Fruit fly (Drosophila melanogaster): Measurements from ENCODE around the gene FMRFaR.
A peak's percentile ranks its signal among the peaks of the same experiment; 100 is the strongest.

Gene FMRFaR

DNA sequence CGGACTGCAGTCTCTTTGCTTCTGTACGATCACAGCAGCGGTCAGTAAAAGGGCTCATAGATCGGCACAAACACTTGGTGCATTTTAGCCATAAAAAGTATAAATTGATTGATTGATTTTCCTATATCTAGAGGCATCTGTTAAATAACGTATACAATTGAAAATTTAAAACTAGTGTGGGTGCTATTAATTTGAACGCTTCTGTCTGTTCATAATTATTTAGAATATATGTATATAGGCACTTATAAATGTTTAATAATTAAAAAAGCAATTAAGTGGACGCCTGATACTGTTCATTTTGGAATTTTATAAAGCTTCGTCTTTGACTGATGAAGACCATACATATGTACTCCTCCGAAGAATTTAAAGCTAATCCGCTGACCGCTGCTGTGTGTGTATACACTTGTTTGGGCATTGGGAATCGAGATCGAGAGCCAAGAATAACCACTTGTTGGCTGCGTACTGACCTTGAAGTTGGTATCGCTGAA, 43.8 kb downstream of the FMRFaR start (continued):
- TF ChIP-seq Gug (GFP tag; IDR thresholded peaks at IDR 0.05) = no peak
- no peak for TF ChIP-seq klu (GFP tag; IDR thresholded peaks at IDR 0.05)
- no peak for TF ChIP-seq fd102C (GFP tag; optimal IDR thresholded peaks at IDR 0.05)
- no peak; the same call in 1 of the 2 replicates for TF ChIP-seq Atf6 (GFP tag; IDR thresholded peaks at IDR 0.05)
- TF ChIP-seq CG6854 (GFP tag; optimal IDR thresholded peaks at IDR 0.05) = no peak
- TF ChIP-seq tup (GFP tag; optimal IDR thresholded peaks at IDR 0.05) = no peak
- no peak for TF ChIP-seq CG14050 (GFP tag; IDR thresholded peaks at IDR 0.05)
- TF ChIP-seq Dfd (GFP tag; optimal IDR thresholded peaks at IDR 0.05) = no peak
- peak; percentile 61 for TF ChIP-seq Sox102F (GFP tag; optimal IDR thresholded peaks at IDR 0.05)
- no peak for TF ChIP-seq mld (GFP tag; IDR thresholded peaks at IDR 0.05; ENCODE audit: partially characterized antibody)
- no peak for TF ChIP-seq eyg (GFP tag; optimal IDR thresholded peaks at IDR 0.05)
- TF ChIP-seq CG7372 (GFP tag; IDR thresholded peaks at IDR 0.05) = no peak
- no peak for TF ChIP-seq pita (GFP tag; optimal IDR thresholded peaks at IDR 0.05)
- no peak for TF ChIP-seq CG14860 (GFP tag; IDR thresholded peaks at IDR 0.05; ENCODE audit: partially characterized antibody)
- TF ChIP-seq sim (GFP tag; IDR thresholded peaks at IDR 0.05) = no peak
- peak in 1 of 2 experiments; percentile 47 for TF ChIP-seq Eip74EF (GFP tag; optimal IDR thresholded peaks at IDR 0.05)
- no peak for TF ChIP-seq CG31388 (GFP tag; optimal IDR thresholded peaks at IDR 0.05)
- TF ChIP-seq bcd (GFP tag; optimal IDR thresholded peaks at IDR 0.05) = peak; percentile 47
- TF ChIP-seq bowl (GFP tag; IDR thresholded peaks at IDR 0.05) = no peak
- no peak for TF ChIP-seq gce (GFP tag; IDR thresholded peaks at IDR 0.05)
- no peak for TF ChIP-seq lmd (GFP tag; IDR thresholded peaks at IDR 0.05)
- no peak for TF ChIP-seq CG18476 (GFP tag; optimal IDR thresholded peaks at IDR 0.05)
- TF ChIP-seq Meics (GFP tag; optimal IDR thresholded peaks at IDR 0.05) = peak; percentile 37
- no peak for TF ChIP-seq h (optimal IDR thresholded peaks at IDR 0.05)
- TF ChIP-seq CG3995 (GFP tag; optimal IDR thresholded peaks at IDR 0.05) = no peak
- TF ChIP-seq Doc2 (GFP tag; IDR thresholded peaks at IDR 0.05) = no peak
- TF ChIP-seq ham (GFP tag; IDR thresholded peaks at IDR 0.05) = no peak
- no peak for TF ChIP-seq oc (tag; optimal IDR thresholded peaks at IDR 0.05)
- no peak for TF ChIP-seq Lpt (GFP tag; optimal IDR thresholded peaks at IDR 0.05)
- peak; percentile 29 for TF ChIP-seq ewg (GFP tag; optimal IDR thresholded peaks at IDR 0.05)
- peak; percentile 29; the same call in 1 of the 2 replicates for TF ChIP-seq stc (GFP tag; IDR thresholded peaks at IDR 0.05)
- TF ChIP-seq sug (tag; optimal IDR thresholded peaks at IDR 0.05) = no peak
- TF ChIP-seq ash1 (GFP tag; optimal IDR thresholded peaks at IDR 0.05) = no peak
- peak; percentile 70 for TF ChIP-seq CG11504 (tag; optimal IDR thresholded peaks at IDR 0.05)
- TF ChIP-seq CG2116 (GFP tag; optimal IDR thresholded peaks at IDR 0.05) = no peak
- no peak for TF ChIP-seq CG2875 (GFP tag; optimal IDR thresholded peaks at IDR 0.05)
- peak; percentile 39 for TF ChIP-seq CG2120 (GFP tag; optimal IDR thresholded peaks at IDR 0.05)
- TF ChIP-seq CG1529 (GFP tag; optimal IDR thresholded peaks at IDR 0.05) = no peak
- TF ChIP-seq tna (GFP tag; IDR thresholded peaks at IDR 0.05; ENCODE audit: partially characterized antibody) = no peak
- no peak for TF ChIP-seq CG31224 (GFP tag; IDR thresholded peaks at IDR 0.05)
- peak; percentile 19 for TF ChIP-seq Hmr (GFP tag; optimal IDR thresholded peaks at IDR 0.05)
- peak; percentile 80 for TF ChIP-seq lbe (GFP tag; optimal IDR thresholded peaks at IDR 0.05)
- TF ChIP-seq ap (GFP tag; IDR thresholded peaks at IDR 0.05) = no peak
- no peak for TF ChIP-seq CG17612 (GFP tag; IDR thresholded peaks at IDR 0.05)
- no peak for TF ChIP-seq CG32767 (GFP tag; IDR thresholded peaks at IDR 0.05)
- no peak for TF ChIP-seq kni (GFP tag; optimal IDR thresholded peaks at IDR 0.05)
- TF ChIP-seq ind (GFP tag; optimal IDR thresholded peaks at IDR 0.05) = peak; percentile 50
- peak; percentile 33; the same call in 1 of the 2 replicates for TF ChIP-seq HLH3B (GFP tag; IDR thresholded peaks at IDR 0.05)
- TF ChIP-seq CG11695 (GFP tag; IDR thresholded peaks at IDR 0.05) = peak; percentile 33; the same call in 1 of the 3 replicates
- TF ChIP-seq H2.0 (GFP tag; IDR thresholded peaks at IDR 0.05) = no peak
- TF ChIP-seq CG13296 (GFP tag; optimal IDR thresholded peaks at IDR 0.05) = peak; percentile 35
- peak; percentile 1 for TF ChIP-seq BtbVII (GFP tag; optimal IDR thresholded peaks at IDR 0.05)
